Worm (Caenorhabditis elegans): ENCODE data around the gene ZC190.8.

ce11 chrV:8643093-8643492 is 44.5 kb downstream of the ZC190.8 start, which contains the start of gene asp-13:
- TF ChIP-seq zip-5 (tag; optimal IDR thresholded peaks at IDR 0.05): no peak
- no peak for TF ChIP-seq elt-2 (tag; optimal IDR thresholded peaks at IDR 0.05)
- no peak for TF ChIP-seq fkh-10 (GFP tag; optimal IDR thresholded peaks at IDR 0.05)
- TF ChIP-seq pha-2 (tag; optimal IDR thresholded peaks at IDR 0.05): no peak
- no peak for TF ChIP-seq ttx-3 (tag; optimal IDR thresholded peaks at IDR 0.05)
- no peak for TF ChIP-seq unc-3 (GFP tag; conservative IDR thresholded peaks at IDR 0.05)
- no peak for TF ChIP-seq unc-3 (tag; optimal IDR thresholded peaks at IDR 0.05)

Data from whole organism, late embryonic.